Worm (Caenorhabditis elegans) whole organism, L4 larva: ENCODE results near the gene oxi-1.
A peak's percentile ranks its signal among the peaks of the same experiment; 100 is the strongest.

Experiments used
- D1046.2 ChIP-seq: fragments of 200-800 bp; sonication (Bioruptor generic); IDR thresholded peaks from 2 replicates; pipeline ENCODE4 v1.3.6; 2022; ENCODE audit warnings: missing genetic modification characterization, missing compliant biosample characterization
- F10B5.3 ChIP-seq: sonication (generic microtip); optimal IDR thresholded peaks from 2 replicates; lab custom pipeline; 2016; ENCODE audit warnings: mild to moderate bottlenecking, missing genetic modification characterization, missing compliant biosample characterization
- F37D6.2 ChIP-seq: sonication (generic microtip); optimal IDR thresholded peaks from 2 replicates; lab custom pipeline; 2016; ENCODE audit warnings: mild to moderate bottlenecking, missing genetic modification characterization, missing compliant biosample characterization
- R02D3.7 ChIP-seq: fragments of 150-350 bp; sonication (generic microtip); optimal IDR thresholded peaks from 3 replicates; lab custom pipeline; 2014; ENCODE audit warnings: missing biosample characterization, missing genetic modification characterization
- T20F7.1 ChIP-seq: fragments of 200-800 bp; sonication (Bioruptor generic); optimal IDR thresholded peaks from 2 replicates; lab custom pipeline; 2018; ENCODE audit warnings: mild to moderate bottlenecking, missing genetic modification characterization, missing compliant biosample characterization
- Y105C5A.15 ChIP-seq: fragments of 200-800 bp; sonication (Bioruptor generic); IDR thresholded peaks from 2 replicates; pipeline ENCODE4 v1.3.6; 2022; ENCODE audit warnings: missing genetic modification characterization, missing compliant biosample characterization
- Y75B8A.6 ChIP-seq: fragments of 200-800 bp; sonication (Bioruptor generic); IDR thresholded peaks from 2 replicates; pipeline ENCODE4 v1.3.6; 2022; ENCODE audit warnings: missing genetic modification reagents, missing genetic modification characterization, missing compliant biosample characterization
- ZK337.2 ChIP-seq: fragments of 200-800 bp; sonication (Bioruptor generic); IDR thresholded peaks from 2 replicates; pipeline ENCODE4 v1.3.6; 2022; ENCODE audit warnings: missing genetic modification reagents, missing genetic modification characterization, missing compliant biosample characterization
- aha-1 ChIP-seq: fragments of 150-350 bp; peaks from one replicate; lab custom pipeline; 2014; ENCODE audit warnings: missing biosample characterization, missing genetic modification characterization
- ceh-20 ChIP-seq: fragments of 200-800 bp; sonication (Bioruptor generic); IDR thresholded peaks from 2 replicates; pipeline ENCODE4 v1.3.6; 2022; ENCODE audit warnings: missing genetic modification reagents, missing genetic modification characterization, missing compliant biosample characterization
- ceh-32 ChIP-seq: sonication (generic microtip); optimal IDR thresholded peaks from 2 replicates; lab custom pipeline; 2016; ENCODE audit warnings: mild to moderate bottlenecking, missing genetic modification characterization, missing compliant biosample characterization; ENCODE audit not compliant: poor library complexity
- ceh-62 ChIP-seq: sonication (generic microtip); optimal IDR thresholded peaks from 2 replicates; lab custom pipeline; 2017; ENCODE audit warnings: missing biosample characterization, missing genetic modification characterization
- cey-2 ChIP-seq: sonication (generic microtip); optimal IDR thresholded peaks from 3 replicates; lab custom pipeline; 2017; ENCODE audit warnings: missing genetic modification characterization, mild to moderate bottlenecking, missing compliant biosample characterization, antibody characterized with exemption, borderline replicate concordance; ENCODE audit not compliant: insufficient read depth
- ctbp-1 ChIP-seq: fragments of 200-800 bp; sonication (Bioruptor generic); IDR thresholded peaks from 2 replicates; pipeline ENCODE4 v1.3.6; 2022; ENCODE audit warnings: missing genetic modification reagents, missing genetic modification characterization, missing compliant biosample characterization
- daf-16 ChIP-seq, 3 experiments: sonication (generic microtip); optimal IDR thresholded peaks; 2 replicates each; lab custom pipeline; 2016 to 2017; ENCODE audit warnings: missing genetic modification characterization in 3 of 3, missing genetic modification reagents in 3 of 3, mild to moderate bottlenecking in 2 of 3, missing compliant biosample characterization in 2 of 3, missing biosample characterization in 1 of 3, moderate library complexity in 1 of 3
- daf-8 ChIP-seq: fragments of 200-800 bp; sonication (Bioruptor generic); IDR thresholded peaks from 2 replicates; pipeline ENCODE4 v1.3.6; 2022; ENCODE audit warnings: missing genetic modification characterization, missing compliant biosample characterization
- dmd-9 ChIP-seq: fragments of 200-800 bp; sonication (Bioruptor generic); IDR thresholded peaks from 2 replicates; pipeline ENCODE4 v1.3.6; 2022; ENCODE audit warnings: missing genetic modification reagents, missing genetic modification characterization, missing compliant biosample characterization
- dpl-1 ChIP-seq: fragments of 150-350 bp; optimal IDR thresholded peaks from 2 replicates; lab custom pipeline; 2014; ENCODE audit warnings: missing biosample characterization, missing genetic modification reagents, missing genetic modification characterization
- egl-27 ChIP-seq: sonication (generic microtip); optimal IDR thresholded peaks from 3 replicates; lab custom pipeline; 2017; ENCODE audit warnings: missing biosample characterization, missing genetic modification reagents, missing genetic modification characterization
- hif-1 ChIP-seq, 2 experiments: sonication (generic microtip); optimal IDR thresholded peaks; 2 replicates each; lab custom pipeline; 2016 to 2017; ENCODE audit warnings: missing compliant biosample characterization in 2 of 2, missing genetic modification characterization in 2 of 2, missing genetic modification reagents in 2 of 2, missing genotype in 2 of 2, mild to moderate bottlenecking in 1 of 2
- hlh-11 ChIP-seq: fragments of 200-800 bp; sonication (Bioruptor generic); optimal IDR thresholded peaks from 2 replicates; lab custom pipeline; 2018; ENCODE audit warnings: mild to moderate bottlenecking, missing genetic modification characterization, missing compliant biosample characterization
- hlh-30 ChIP-seq: sonication (generic microtip); optimal IDR thresholded peaks from 2 replicates; lab custom pipeline; 2017; ENCODE audit warnings: antibody characterized with exemption, mild to moderate bottlenecking, missing genetic modification characterization, missing compliant biosample characterization; ENCODE audit not compliant: insufficient read depth
- jun-1 ChIP-seq: fragments of 150-350 bp; optimal IDR thresholded peaks from 2 replicates; lab custom pipeline; 2014; ENCODE audit warnings: missing biosample characterization, missing genetic modification reagents, missing genetic modification characterization
- lin-1 ChIP-seq: fragments of 200-800 bp; sonication (Bioruptor generic); IDR thresholded peaks from 2 replicates; pipeline ENCODE4 v1.3.6; 2022; ENCODE audit warnings: missing genetic modification reagents, missing genetic modification characterization, missing compliant biosample characterization
- lin-13 ChIP-seq: fragments of 150-350 bp; optimal IDR thresholded peaks from 2 replicates; lab custom pipeline; 2014; ENCODE audit warnings: missing biosample characterization, missing genetic modification reagents, missing genetic modification characterization
- lin-15B ChIP-seq: fragments of 150-350 bp; sonication (generic microtip); optimal IDR thresholded peaks from 3 replicates; lab custom pipeline; 2014; ENCODE audit warnings: missing biosample characterization, missing genetic modification characterization
- lin-29 ChIP-seq: fragments of 200-800 bp; sonication (Bioruptor generic); IDR thresholded peaks from 2 replicates; pipeline ENCODE4 v1.3.6; 2022; ENCODE audit warnings: missing genetic modification reagents, missing genetic modification characterization, missing compliant biosample characterization
- lin-38 ChIP-seq: fragments of 200-800 bp; sonication (Bioruptor generic); IDR thresholded peaks from 2 replicates; pipeline ENCODE4 v1.3.6; 2022; ENCODE audit warnings: missing genetic modification reagents, missing genetic modification characterization, missing compliant biosample characterization
- lsy-2 ChIP-seq, 2 experiments: fragments of 150-350 bp in 1 of 2; sonication (generic microtip) in 1 of 2; optimal IDR thresholded peaks; 2 replicates each; lab custom pipeline; 2014 to 2017; ENCODE audit warnings: missing biosample characterization in 2 of 2, missing genetic modification characterization in 2 of 2
- mep-1 ChIP-seq: fragments of 150-350 bp; sonication (generic microtip); optimal IDR thresholded peaks from 3 replicates; lab custom pipeline; 2014; ENCODE audit warnings: missing biosample characterization, missing genetic modification characterization
- mxl-3 ChIP-seq: fragments of 200-800 bp; sonication (Bioruptor generic); optimal IDR thresholded peaks from 2 replicates; lab custom pipeline; 2018; ENCODE audit warnings: mild to moderate bottlenecking, missing genetic modification characterization, missing compliant biosample characterization
- nhr-10 ChIP-seq: fragments of 150-350 bp; optimal IDR thresholded peaks from 2 replicates; lab custom pipeline; 2014; ENCODE audit warnings: missing biosample characterization, missing genetic modification characterization
- nhr-11 ChIP-seq: fragments of 150-350 bp; optimal IDR thresholded peaks from 2 replicates; lab custom pipeline; 2014; ENCODE audit warnings: missing biosample characterization, missing genetic modification characterization
- nhr-28 ChIP-seq: fragments of 150-350 bp; optimal IDR thresholded peaks from 2 replicates; lab custom pipeline; 2014; ENCODE audit warnings: missing biosample characterization, missing genetic modification characterization
- pha-4 ChIP-seq, 2 experiments: fragments of 150-350 bp in 1 of 2; fragments of 200-800 bp in 1 of 2; sonication (Bioruptor generic) in 1 of 2; IDR thresholded peaks in 1 of 2; optimal IDR thresholded peaks in 1 of 2; 2 replicates each; pipeline versions ENCODE4 v1.3.6 to Lab custom; 2014 to 2022; ENCODE audit warnings: missing genetic modification characterization in 2 of 2, missing genetic modification reagents in 2 of 2, missing biosample characterization in 1 of 2, missing compliant biosample characterization in 1 of 2
- php-3 ChIP-seq: fragments of 200-800 bp; sonication (Bioruptor generic); IDR thresholded peaks from 2 replicates; pipeline ENCODE4 v1.3.6; 2022; ENCODE audit warnings: missing genetic modification reagents, missing genetic modification characterization, missing compliant biosample characterization
- rbr-2 ChIP-seq: sonication (generic microtip); optimal IDR thresholded peaks from 2 replicates; lab custom pipeline; 2016; ENCODE audit warnings: missing genotype, missing genetic modification characterization, missing compliant biosample characterization
- sdz-12 ChIP-seq: fragments of 200-800 bp; sonication (Bioruptor generic); optimal IDR thresholded peaks from 2 replicates; lab custom pipeline; 2018; ENCODE audit warnings: mild to moderate bottlenecking, missing genetic modification characterization, missing compliant biosample characterization
- snpc-1.2 ChIP-seq: fragments of 200-800 bp; sonication (Bioruptor generic); IDR thresholded peaks from 2 replicates; pipeline ENCODE4 v1.3.6; 2022; ENCODE audit warnings: missing genetic modification reagents, missing genetic modification characterization, missing compliant biosample characterization
- snpc-4 ChIP-seq: fragments of 150-350 bp; optimal IDR thresholded peaks from 2 replicates; lab custom pipeline; 2014; ENCODE audit warnings: missing biosample characterization, missing genetic modification characterization
- spr-3 ChIP-seq: fragments of 200-800 bp; sonication (Bioruptor generic); optimal IDR thresholded peaks from 2 replicates; lab custom pipeline; 2018; ENCODE audit warnings: mild to moderate bottlenecking, missing genetic modification characterization, missing compliant biosample characterization
- tag-97 ChIP-seq: fragments of 200-800 bp; sonication (Bioruptor generic); IDR thresholded peaks from 2 replicates; pipeline ENCODE4 v1.3.6; 2022; ENCODE audit warnings: missing genetic modification characterization, missing compliant biosample characterization
- tra-1 ChIP-seq: fragments of 200-800 bp; sonication (Bioruptor generic); IDR thresholded peaks from 2 replicates; pipeline ENCODE4 v1.3.6; 2022; ENCODE audit warnings: missing genetic modification reagents, missing genetic modification characterization, missing compliant biosample characterization
- unc-39 ChIP-seq: sonication (generic microtip); optimal IDR thresholded peaks from 2 replicates; lab custom pipeline; 2017; ENCODE audit warnings: missing biosample characterization, missing genetic modification characterization
- zag-1 ChIP-seq: fragments of 150-350 bp; optimal IDR thresholded peaks from 2 replicates; lab custom pipeline; 2014; ENCODE audit warnings: missing biosample characterization, missing genetic modification characterization
- zfp-2 ChIP-seq: sonication (generic microtip); optimal IDR thresholded peaks from 2 replicates; lab custom pipeline; 2016; ENCODE audit warnings: mild to moderate bottlenecking, missing genetic modification characterization, missing compliant biosample characterization
- zfp-3 ChIP-seq: fragments of 200-800 bp; sonication (Bioruptor generic); conservative IDR thresholded peaks from 2 replicates; pipeline ENCODE4 v1.3.6; 2022; ENCODE audit warnings: missing genetic modification reagents, missing genetic modification characterization, missing compliant biosample characterization
- zip-11 ChIP-seq: fragments of 200-800 bp; sonication (Bioruptor generic); IDR thresholded peaks from 2 replicates; pipeline ENCODE4 v1.3.6; 2022; ENCODE audit warnings: missing genetic modification characterization, missing compliant biosample characterization
- zip-2 ChIP-seq: fragments of 150-350 bp; optimal IDR thresholded peaks from 2 replicates; lab custom pipeline; 2014; ENCODE audit warnings: missing biosample characterization, missing genetic modification characterization

The oxi-1 gene

ce11 chrIII:10844873-10845272, 13.2 kb upstream of the oxi-1 start, which contains the start of gene pde-12 (continued):
- TF ChIP-seq daf-16 (GFP tag; optimal IDR thresholded peaks at IDR 0.05; lab: Kevin White, UChicago), result peak in 1 of 2 experiments; percentile 33
- peak; percentile 39 for TF ChIP-seq daf-16 (tag; optimal IDR thresholded peaks at IDR 0.05; lab: Kevin White, UChicago)
- no peak for TF ChIP-seq zip-11 (GFP tag; lab: Robert Waterston, UW)
- peak; percentile 62 for TF ChIP-seq F10B5.3
- TF ChIP-seq nhr-10 (tag; lab: Kevin White, UChicago), result no peak
- TF ChIP-seq dmd-9, result 0 out of 2 replicates have a peak, but pooled peaks have one; percentile 52
- peak; percentile 63 for TF ChIP-seq nhr-11 (tag; lab: Kevin White, UChicago)
- TF ChIP-seq lin-13 (GFP tag; lab: Kevin White, UChicago), result peak; percentile 33
- TF ChIP-seq unc-39 (tag; lab: Kevin White, UChicago), result no peak
- peak; percentile 9 for TF ChIP-seq ceh-32 (tag; lab: Kevin White, UChicago)
- no peak for TF ChIP-seq tag-97 (GFP tag; lab: Robert Waterston, UW)
- TF ChIP-seq lin-29 (GFP tag; lab: Robert Waterston, UW), result 0 out of 2 replicates have a peak, but pooled peaks have one; percentile 34
- TF ChIP-seq pha-4 (GFP tag; IDR thresholded peaks at IDR 0.05; lab: Robert Waterston, UW), result peak; percentile 43; the same call in 1 of the 2 replicates
- no peak for TF ChIP-seq pha-4 (tag; optimal IDR thresholded peaks at IDR 0.05; lab: Kevin White, UChicago)
- peak; percentile 44 for TF ChIP-seq nhr-28 (tag; lab: Kevin White, UChicago)
- TF ChIP-seq lin-38 (GFP tag; lab: Robert Waterston, UW), result peak; percentile 89
- TF ChIP-seq mep-1, result peak; percentile 81
- TF ChIP-seq hlh-30 (tag; lab: Kevin White, UChicago), result peak; percentile 61
- TF ChIP-seq ctbp-1, result peak; percentile 61
- 0 out of 2 replicates have a peak, but pooled peaks have one; percentile 45 for TF ChIP-seq zfp-3 (GFP tag; lab: Robert Waterston, UW)
- peak; percentile 68 for TF ChIP-seq F37D6.2 (tag; lab: Kevin White, UChicago)
- no peak for TF ChIP-seq daf-8 (GFP tag; lab: Robert Waterston, UW)
- peak; percentile 89 for TF ChIP-seq aha-1
- no peak for TF ChIP-seq cey-2
- peak; percentile 59 for TF ChIP-seq T20F7.1 (GFP tag; lab: Kevin White, UChicago)
- TF ChIP-seq Y75B8A.6, result no peak
- peak; percentile 80 for TF ChIP-seq zip-2 (tag; lab: Kevin White, UChicago)
- TF ChIP-seq dpl-1 (GFP tag; lab: Kevin White, UChicago), result peak; percentile 87

- peak; percentile 80 for TF ChIP-seq ceh-32 (tag; lab: Kevin White, UChicago)
- peak; percentile 47; the same call in 1 of the 2 replicates for TF ChIP-seq tra-1 (GFP tag; lab: Robert Waterston, UW)
- TF ChIP-seq lin-15B, result peak; percentile 60
- no peak for TF ChIP-seq ceh-62
- no peak for TF ChIP-seq Y105C5A.15 (GFP tag; lab: Robert Waterston, UW)
- TF ChIP-seq snpc-1.2 (GFP tag; lab: Robert Waterston, UW), result peak; percentile 77
- no peak for TF ChIP-seq nhr-10 (tag; lab: Kevin White, UChicago)
- peak; percentile 64 for TF ChIP-seq zag-1 (tag; lab: Kevin White, UChicago)
- peak; percentile 82 for TF ChIP-seq php-3
- peak; percentile 92 for TF ChIP-seq ceh-20 (GFP tag; lab: Robert Waterston, UW)
- peak; percentile 73; the same call in 1 of the 2 replicates for TF ChIP-seq D1046.2
- peak; percentile 60 for TF ChIP-seq lin-1
- TF ChIP-seq egl-27 (tag; lab: Kevin White, UChicago), result no peak
- peak; percentile 63 for TF ChIP-seq mxl-3 (GFP tag; lab: Kevin White, UChicago)
- peak; percentile 68; the same call in 1 of the 2 replicates for TF ChIP-seq ZK337.2 (GFP tag; lab: Robert Waterston, UW)
- TF ChIP-seq zfp-3 (GFP tag; lab: Robert Waterston, UW), result peak; percentile 84
- peak; percentile 91 for TF ChIP-seq hlh-11
- peak; percentile 60 to 75 for TF ChIP-seq hif-1 (tag; optimal IDR thresholded peaks at IDR 0.05; lab: Kevin White, UChicago)
- peak; percentile 77 for TF ChIP-seq lin-29 (GFP tag; lab: Robert Waterston, UW)
- peak; percentile 94 for TF ChIP-seq rbr-2
- TF ChIP-seq spr-3, result peak; percentile 90
- peak; percentile 88 for TF ChIP-seq jun-1 (tag; lab: Kevin White, UChicago)
- TF ChIP-seq R02D3.7 (tag; lab: Kevin White, UChicago), result no peak
- TF ChIP-seq sdz-12 (GFP tag; lab: Kevin White, UChicago), result no peak
- TF ChIP-seq lsy-2 (tag; optimal IDR thresholded peaks at IDR 0.05; lab: Kevin White, UChicago), result peak; percentile 56 to 96
- no peak for TF ChIP-seq snpc-4 (tag; lab: Kevin White, UChicago)
- TF ChIP-seq daf-8 (GFP tag; lab: Robert Waterston, UW), result no peak
- no peak for TF ChIP-seq zfp-2 (tag; lab: Kevin White, UChicago)
Observed at ce11 chrIII:10848858-10849257, 9.2 kb upstream of the oxi-1 start, which contains the start of the genes fbxb-85 and hex-3. Gene fbxb-85 (minus strand): TSS chrIII:10848963. Gene hex-3 (plus strand): TSS chrIII:10849222.
